Worm (Caenorhabditis elegans) whole organism, late embryonic: ENCODE data around the gene Y45F10D.14.
A peak's percentile ranks its signal among the peaks of the same experiment; 100 is the strongest.

Source experiments
- C38D4.7 ChIP-seq: fragments of 200-800 bp; sonication (Bioruptor generic); optimal IDR thresholded peaks from 2 replicates; lab custom pipeline; 2018; ENCODE audit warnings: mild to moderate bottlenecking, missing genetic modification characterization, moderate library complexity, missing compliant biosample characterization
- ceh-22 ChIP-seq: sonication (generic microtip); optimal IDR thresholded peaks from 2 replicates; lab custom pipeline; 2017; ENCODE audit warnings: missing biosample characterization, missing genetic modification characterization
- ceh-30 ChIP-seq: fragments of 150-350 bp; optimal IDR thresholded peaks from 2 replicates; lab custom pipeline; 2014; ENCODE audit warnings: missing biosample characterization, missing genetic modification characterization
- elt-4 ChIP-seq: sonication (generic microtip); optimal IDR thresholded peaks from 2 replicates; lab custom pipeline; 2016; ENCODE audit warnings: missing genetic modification characterization, missing compliant biosample characterization
- ets-4 ChIP-seq: sonication (generic microtip); optimal IDR thresholded peaks from 2 replicates; lab custom pipeline; 2016; ENCODE audit warnings: missing genetic modification characterization, missing compliant biosample characterization
- hlh-15 ChIP-seq: sonication (generic microtip); optimal IDR thresholded peaks from 2 replicates; lab custom pipeline; 2016; ENCODE audit warnings: missing genetic modification characterization, missing compliant biosample characterization
- hlh-30 ChIP-seq: sonication (generic microtip); optimal IDR thresholded peaks from 2 replicates; lab custom pipeline; 2017; ENCODE audit warnings: antibody characterized with exemption, missing genetic modification characterization, missing compliant biosample characterization; ENCODE audit not compliant: insufficient read depth
- mec-3 ChIP-seq: sonication (generic microtip); optimal IDR thresholded peaks from 2 replicates; lab custom pipeline; 2016; ENCODE audit warnings: borderline replicate concordance, missing genetic modification characterization, missing compliant biosample characterization
- nfya-1 ChIP-seq: sonication (generic microtip); optimal IDR thresholded peaks from 2 replicates; lab custom pipeline; 2017; ENCODE audit warnings: missing genetic modification characterization, mild to moderate bottlenecking, missing compliant biosample characterization, antibody characterized with exemption, moderate library complexity
- odd-2 ChIP-seq: sonication (generic microtip); optimal IDR thresholded peaks from 2 replicates; lab custom pipeline; 2017; ENCODE audit warnings: antibody characterized with exemption, mild to moderate bottlenecking, missing genetic modification characterization, missing compliant biosample characterization
- sox-4 ChIP-seq: sonication (generic microtip); optimal IDR thresholded peaks from 2 replicates; lab custom pipeline; 2017; ENCODE audit warnings: mild to moderate bottlenecking, missing genetic modification characterization, inconsistent platforms, missing compliant biosample characterization
- syd-9 ChIP-seq: sonication (generic microtip); optimal IDR thresholded peaks from 2 replicates; lab custom pipeline; 2016; ENCODE audit warnings: mild to moderate bottlenecking, missing genetic modification characterization, moderate library complexity, missing compliant biosample characterization
- tbx-2 ChIP-seq: sonication (generic microtip); optimal IDR thresholded peaks from 2 replicates; lab custom pipeline; 2016; ENCODE audit warnings: missing genetic modification characterization, missing compliant biosample characterization
- unc-42 ChIP-seq: sonication (generic microtip); optimal IDR thresholded peaks from 2 replicates; lab custom pipeline; 2016; ENCODE audit warnings: missing genotype, missing genetic modification characterization, missing compliant biosample characterization
- unc-55 ChIP-seq: sonication (generic microtip); optimal IDR thresholded peaks from 2 replicates; lab custom pipeline; 2017; ENCODE audit warnings: missing biosample characterization, missing genetic modification reagents, missing genetic modification characterization
- unc-86 ChIP-seq: sonication (generic microtip); optimal IDR thresholded peaks from 2 replicates; lab custom pipeline; 2016; ENCODE audit warnings: missing genetic modification characterization, missing compliant biosample characterization
- zip-5 ChIP-seq: sonication (generic microtip); optimal IDR thresholded peaks from 2 replicates; lab custom pipeline; 2016; ENCODE audit warnings: missing genetic modification characterization, missing compliant biosample characterization

Gene Y45F10D.14

ce11 chrIV:13776115-13776514 is 31.5 kb downstream of the Y45F10D.14 start, which contains the start of gene Y45F10D.16:
Gene Y45F10D.16, plus strand, starts transcription at chrIV:13776415.
- TF ChIP-seq hlh-30 (tag; lab: Kevin White, UChicago) (no peak), zip-5 (tag; lab: Kevin White, UChicago) (no peak), unc-86 (tag; lab: Kevin White, UChicago) (no peak), C38D4.7 (GFP tag; lab: Kevin White, UChicago) (no peak), syd-9 (tag; lab: Kevin White, UChicago) (no peak), odd-2 (tag; lab: Kevin White, UChicago) (no peak), tbx-2 (no peak), unc-42 (no peak)

ce11 chrIV:13774578-13774977 is 33.0 kb downstream of the Y45F10D.14 start, which contains the start of gene Y45F10D.2:
Gene Y45F10D.2, minus strand, starts transcription at chrIV:13774678.
- no peak for TF ChIP-seq ets-4
- TF ChIP-seq ceh-30 (tag; lab: Kevin White, UChicago), result no peak
- no peak for TF ChIP-seq sox-4 (tag; lab: Kevin White, UChicago)
- no peak for TF ChIP-seq unc-55 (GFP tag; lab: Kevin White, UChicago)
- TF ChIP-seq, all 69 proteins: peak for 0

- TF ChIP-seq mec-3 (tag; lab: Kevin White, UChicago), result no peak
- TF ChIP-seq hlh-15 (tag; lab: Kevin White, UChicago), result no peak
- TF ChIP-seq nfya-1 (tag; lab: Kevin White, UChicago), result peak; percentile 75
- TF ChIP-seq, all 69 proteins: peak for 1
These were observed 42.9 kb downstream of the Y45F10D.14 start for ce11 chrIV:13764708-13765107.

- TF ChIP-seq unc-42 (peak; percentile 74), ceh-22 (no peak)
These were observed 44.2 kb downstream of the Y45F10D.14 start for ce11 chrIV:13763449-13763848.

ce11 chrIV:13755619-13756018 is 52.0 kb downstream of the Y45F10D.14 start:
- TF ChIP-seq elt-4 (tag; lab: Kevin White, UChicago) (no peak), nfya-1 (tag; lab: Kevin White, UChicago) (peak; percentile 52)
- TF ChIP-seq, all 69 proteins: peak for 1
